Fruit fly (Drosophila melanogaster): ENCODE data around the gene CG16775.

- TF ChIP-seq CG8119 (GFP tag; IDR thresholded peaks at IDR 0.05) (no peak), ss (GFP tag; optimal IDR thresholded peaks at IDR 0.05) (no peak), Eip75B (GFP tag; optimal IDR thresholded peaks at IDR 0.05) (no peak), CG6276 (GFP tag; optimal IDR thresholded peaks at IDR 0.05) (no peak), Hr38 (GFP tag; optimal IDR thresholded peaks at IDR 0.05) (no peak), eg (GFP tag; IDR thresholded peaks at IDR 0.05) (no peak), Gug (GFP tag; IDR thresholded peaks at IDR 0.05) (no peak), CG4318 (GFP tag; optimal IDR thresholded peaks at IDR 0.05) (no peak), CG16779 (tag; optimal IDR thresholded peaks at IDR 0.05) (no peak), Ets96B (tag; optimal IDR thresholded peaks at IDR 0.05) (no peak), CG32006 (GFP tag; optimal IDR thresholded peaks at IDR 0.05) (no peak), Blimp-1 (GFP tag; optimal IDR thresholded peaks at IDR 0.05) (no peak), OdsH (GFP tag; optimal IDR thresholded peaks at IDR 0.05) (no peak), acj6 (GFP tag; optimal IDR thresholded peaks at IDR 0.05) (no peak)
Observed at dm6 chr3L:17903813-17904416, 17.5 kb upstream of the CG16775 start.

All from whole organism, prepupa.